Worm (Caenorhabditis elegans) whole organism, mixed stage, embryonic: ENCODE measurements around the gene Y38E10A.8.

Experiments
- M03D4.4 ChIP-seq: sonication (generic microtip); optimal IDR thresholded peaks from 2 replicates; lab custom pipeline; 2017; ENCODE audit warnings: mild to moderate bottlenecking, missing genetic modification characterization, missing compliant biosample characterization
- bed-3 ChIP-seq: fragments of 200-800 bp; sonication (Bioruptor generic); optimal IDR thresholded peaks from 3 replicates; lab custom pipeline; 2018; ENCODE audit warnings: mild to moderate bottlenecking, missing genetic modification characterization, moderate library complexity, missing compliant biosample characterization
- blmp-1 ChIP-seq: fragments of 150-350 bp; optimal IDR thresholded peaks from 2 replicates; lab custom pipeline; 2014; ENCODE audit warnings: missing biosample characterization, missing genetic modification characterization
- ceh-39 ChIP-seq: fragments of 150-350 bp; optimal IDR thresholded peaks from 2 replicates; lab custom pipeline; 2014; ENCODE audit warnings: missing biosample characterization, missing genetic modification characterization
- ceh-43 ChIP-seq: fragments of 200-800 bp; sonication (Bioruptor generic); optimal IDR thresholded peaks from 2 replicates; lab custom pipeline; 2018; ENCODE audit warnings: mild to moderate bottlenecking, missing genetic modification characterization, moderate library complexity, missing compliant biosample characterization
- ceh-83 ChIP-seq: fragments of 200-800 bp; sonication (Bioruptor generic); optimal IDR thresholded peaks from 2 replicates; lab custom pipeline; 2018; ENCODE audit warnings: mild to moderate bottlenecking, missing genetic modification characterization, missing compliant biosample characterization
- ces-1 ChIP-seq: fragments of 150-350 bp; optimal IDR thresholded peaks from 2 replicates; lab custom pipeline; 2014; ENCODE audit warnings: missing biosample characterization, missing genetic modification reagents, missing genetic modification characterization
- drap-1 ChIP-seq: fragments of 200-800 bp; sonication (Bioruptor generic); optimal IDR thresholded peaks from 3 replicates; lab custom pipeline; 2018; ENCODE audit warnings: mild to moderate bottlenecking, missing genetic modification characterization, missing compliant biosample characterization
- elt-1 ChIP-seq: sonication (generic microtip); optimal IDR thresholded peaks from 2 replicates; lab custom pipeline; 2017; ENCODE audit warnings: missing genetic modification characterization, mild to moderate bottlenecking, missing compliant biosample characterization, antibody characterized with exemption, moderate library complexity, borderline replicate concordance; ENCODE audit not compliant: insufficient read depth
- elt-3 ChIP-seq: fragments of 150-350 bp; optimal IDR thresholded peaks from 2 replicates; lab custom pipeline; 2014; ENCODE audit warnings: missing biosample characterization, missing genetic modification characterization
- hlh-1 ChIP-seq: fragments of 150-350 bp; optimal IDR thresholded peaks from 2 replicates; lab custom pipeline; 2014; ENCODE audit warnings: missing biosample characterization, missing genetic modification reagents, missing genetic modification characterization
- lin-13 ChIP-seq: fragments of 150-350 bp; optimal IDR thresholded peaks from 2 replicates; lab custom pipeline; 2014; ENCODE audit warnings: missing biosample characterization, missing genetic modification characterization
- lin-32 ChIP-seq: fragments of 200-800 bp; sonication (Bioruptor generic); optimal IDR thresholded peaks from 2 replicates; lab custom pipeline; 2018; ENCODE audit warnings: mild to moderate bottlenecking, missing genetic modification characterization, missing compliant biosample characterization
- mls-2 ChIP-seq: sonication (generic microtip); optimal IDR thresholded peaks from 2 replicates; lab custom pipeline; 2016; ENCODE audit warnings: mild to moderate bottlenecking, missing genetic modification characterization, moderate library complexity, missing compliant biosample characterization
- nhr-12 ChIP-seq: fragments of 150-350 bp; optimal IDR thresholded peaks from 2 replicates; lab custom pipeline; 2014; ENCODE audit warnings: missing biosample characterization, missing genetic modification characterization
- nhr-2 ChIP-seq: fragments of 150-350 bp; optimal IDR thresholded peaks from 2 replicates; lab custom pipeline; 2014; ENCODE audit warnings: missing biosample characterization, missing genetic modification characterization
- nhr-237 ChIP-seq: fragments of 150-350 bp; optimal IDR thresholded peaks from 2 replicates; lab custom pipeline; 2014; ENCODE audit warnings: missing biosample characterization, missing genetic modification characterization
- nhr-28 ChIP-seq: fragments of 150-350 bp; optimal IDR thresholded peaks from 2 replicates; lab custom pipeline; 2014; ENCODE audit warnings: missing biosample characterization, missing genetic modification characterization
- nhr-76 ChIP-seq: sonication (generic microtip); optimal IDR thresholded peaks from 2 replicates; lab custom pipeline; 2017; ENCODE audit warnings: missing biosample characterization, missing genetic modification characterization
- pha-4 ChIP-seq: fragments of 150-350 bp; optimal IDR thresholded peaks from 2 replicates; lab custom pipeline; 2018; ENCODE audit warnings: missing biosample characterization, missing genetic modification reagents, missing genetic modification characterization
- sem-2 ChIP-seq: fragments of 200-800 bp; sonication (Bioruptor generic); optimal IDR thresholded peaks from 2 replicates; lab custom pipeline; 2018; ENCODE audit warnings: mild to moderate bottlenecking, missing genetic modification characterization, missing compliant biosample characterization
- snpc-4 ChIP-seq: fragments of 150-350 bp; optimal IDR thresholded peaks from 2 replicates; lab custom pipeline; 2014; ENCODE audit warnings: missing biosample characterization, missing genetic modification characterization
- sptf-1 ChIP-seq: sonication (generic microtip); optimal IDR thresholded peaks from 2 replicates; lab custom pipeline; 2017; ENCODE audit warnings: mild to moderate bottlenecking, missing genetic modification characterization, moderate library complexity, missing compliant biosample characterization
- tbx-8 ChIP-seq: fragments of 200-800 bp; sonication (Bioruptor generic); optimal IDR thresholded peaks from 2 replicates; lab custom pipeline; 2018; ENCODE audit warnings: mild to moderate bottlenecking, missing genetic modification characterization, moderate library complexity, missing compliant biosample characterization
- unc-120 ChIP-seq: sonication (generic microtip); optimal IDR thresholded peaks from 2 replicates; lab custom pipeline; 2017; ENCODE audit warnings: missing genetic modification characterization, missing compliant biosample characterization; ENCODE audit not compliant: poor library complexity, severe bottlenecking
- unc-39 ChIP-seq: fragments of 150-350 bp; optimal IDR thresholded peaks from 2 replicates; lab custom pipeline; 2014; ENCODE audit warnings: missing biosample characterization, missing genetic modification characterization
- unc-62 ChIP-seq: fragments of 150-350 bp; optimal IDR thresholded peaks from 2 replicates; lab custom pipeline; 2014; ENCODE audit warnings: missing biosample characterization, missing genetic modification reagents, missing genetic modification characterization
- zip-8 ChIP-seq: fragments of 150-350 bp; optimal IDR thresholded peaks from 2 replicates; lab custom pipeline; 2014; ENCODE audit warnings: missing biosample characterization, missing genetic modification characterization
- ztf-11 ChIP-seq: fragments of 150-350 bp; optimal IDR thresholded peaks from 2 replicates; lab custom pipeline; 2014; ENCODE audit warnings: missing biosample characterization, missing genetic modification characterization

The Y38E10A.8 gene

DNA sequence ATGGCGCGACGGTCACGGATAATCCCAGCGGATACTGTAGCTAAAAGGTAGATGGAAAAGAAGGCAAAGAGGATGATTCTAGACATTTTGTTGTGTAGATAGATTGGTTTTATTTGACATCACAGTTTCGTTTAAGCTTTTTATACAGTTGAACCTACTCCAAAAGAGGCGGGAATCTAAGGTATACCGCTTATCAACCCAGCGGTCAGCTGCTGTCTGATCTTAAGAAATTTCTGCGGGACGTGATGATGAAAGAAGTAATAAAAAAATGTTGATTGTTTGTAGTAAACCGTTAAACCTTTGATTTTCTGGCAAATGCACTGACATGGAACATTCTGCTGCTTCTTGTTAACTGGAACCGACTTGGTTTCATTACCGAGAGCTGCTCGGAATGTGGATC lies 9.1 kb downstream of the Y38E10A.8 start, which contains the start of gene nspe-6:
Gene nspe-6, minus strand, starts transcription at position 101 of the 400 bp plus-strand sequence.
- TF ChIP-seq ceh-43 (no peak), ztf-11 (tag; lab: Kevin White, UChicago) (no peak), M03D4.4 (no peak), blmp-1 (no peak), pha-4 (no peak)
- TF ChIP-seq, all 35 proteins: peak for 0

DNA sequence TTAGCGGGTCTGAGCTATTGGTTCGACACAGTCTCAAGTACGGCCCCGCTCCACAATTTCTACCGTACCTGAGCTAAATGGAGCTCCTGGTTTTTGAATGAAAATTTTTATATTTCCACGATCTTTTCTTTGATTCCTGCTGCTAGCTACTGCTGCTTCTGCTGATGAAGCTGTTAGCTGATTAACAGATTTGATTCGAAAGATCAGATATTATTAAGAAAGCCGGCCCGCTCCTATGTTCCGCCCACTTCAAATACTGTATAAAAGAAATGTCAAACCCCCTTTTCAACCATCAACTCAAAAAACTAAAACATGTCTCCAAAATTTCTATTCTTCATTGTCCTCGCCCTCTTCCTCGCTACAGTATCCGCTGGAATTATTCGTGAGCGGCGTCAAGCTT lies 10.6 kb downstream of the Y38E10A.8 start, which contains the start of gene nspe-3:
Gene nspe-3, plus strand, starts transcription at position 301 of the 400 bp plus-strand sequence.
- TF ChIP-seq mls-2 (tag; lab: Kevin White, UChicago) (no peak), blmp-1 (no peak), elt-1 (tag; lab: Kevin White, UChicago) (no peak), M03D4.4 (no peak), nhr-28 (no peak), pha-4 (no peak), hlh-1 (tag; lab: Kevin White, UChicago) (no peak), zip-8 (tag; lab: Kevin White, UChicago) (no peak)
- TF ChIP-seq, all 35 proteins: peak for 0

DNA sequence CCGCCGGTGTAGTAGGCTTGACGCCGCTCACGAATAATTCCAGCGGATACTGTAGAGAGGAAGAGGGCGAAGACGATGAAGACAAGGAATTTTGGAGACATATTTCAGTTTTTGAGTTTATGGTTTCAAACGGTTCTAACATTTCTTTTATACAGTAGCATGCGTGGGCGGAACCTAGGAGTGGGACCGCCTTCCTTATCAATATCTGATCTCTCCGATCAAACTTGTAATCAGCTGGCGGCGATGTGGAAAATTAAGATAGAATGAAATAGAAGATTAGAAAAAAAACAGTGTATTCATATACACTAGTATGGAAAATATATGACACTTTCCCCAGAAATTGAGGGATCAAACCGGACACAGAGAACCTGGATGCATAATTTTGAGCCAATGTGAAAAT lies 12.3 kb downstream of the Y38E10A.8 start, which contains the start of gene nspe-2:
Gene nspe-2, minus strand, starts transcription at position 101 of the 400 bp plus-strand sequence.
- TF ChIP-seq zip-8 (tag; lab: Kevin White, UChicago) (no peak), nhr-237 (tag; lab: Kevin White, UChicago) (no peak), nhr-28 (no peak), unc-120 (tag; lab: Kevin White, UChicago) (no peak), ceh-39 (tag; lab: Kevin White, UChicago) (no peak), nhr-76 (tag; lab: Kevin White, UChicago) (no peak), snpc-4 (tag; lab: Kevin White, UChicago) (no peak), elt-3 (tag; lab: Kevin White, UChicago) (no peak), M03D4.4 (no peak), lin-32 (GFP tag; lab: Kevin White, UChicago) (no peak), drap-1 (GFP tag; lab: Kevin White, UChicago) (no peak), ces-1 (GFP tag; lab: Kevin White, UChicago) (no peak), nhr-12 (tag; lab: Kevin White, UChicago) (no peak), ztf-11 (tag; lab: Kevin White, UChicago) (no peak), unc-62 (GFP tag; lab: Kevin White, UChicago) (no peak), hlh-1 (tag; lab: Kevin White, UChicago) (no peak), unc-39 (tag; lab: Kevin White, UChicago) (no peak), pha-4 (no peak), elt-1 (tag; lab: Kevin White, UChicago) (no peak), nhr-2 (tag; lab: Kevin White, UChicago) (no peak)
- TF ChIP-seq, all 35 proteins: peak for 0

DNA sequence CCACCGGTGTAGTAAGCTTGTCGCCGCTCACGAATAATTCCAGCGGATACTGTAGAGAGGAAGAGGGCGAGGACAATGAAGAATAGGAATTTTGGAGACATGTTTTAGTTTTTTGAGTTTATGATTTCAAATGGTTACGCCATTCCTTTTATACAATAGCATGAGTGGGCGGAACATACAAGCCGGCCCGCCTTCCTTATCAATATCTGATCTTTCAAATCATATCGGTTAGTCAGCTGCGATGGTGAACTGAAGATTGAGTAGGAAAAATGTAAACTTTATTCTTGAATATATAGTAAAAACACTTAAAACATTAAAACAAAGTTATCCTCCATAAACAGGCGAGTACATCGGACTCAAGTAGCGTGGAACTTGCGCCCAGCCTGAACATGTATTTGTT lies 13.8 kb downstream of the Y38E10A.8 start, which contains the start of gene nspe-1:
Gene nspe-1, minus strand, starts transcription at position 101 of the 400 bp plus-strand sequence.
- no peak for TF ChIP-seq tbx-8 (GFP tag; lab: Kevin White, UChicago)
- TF ChIP-seq ztf-11 (tag; lab: Kevin White, UChicago): no peak

DNA sequence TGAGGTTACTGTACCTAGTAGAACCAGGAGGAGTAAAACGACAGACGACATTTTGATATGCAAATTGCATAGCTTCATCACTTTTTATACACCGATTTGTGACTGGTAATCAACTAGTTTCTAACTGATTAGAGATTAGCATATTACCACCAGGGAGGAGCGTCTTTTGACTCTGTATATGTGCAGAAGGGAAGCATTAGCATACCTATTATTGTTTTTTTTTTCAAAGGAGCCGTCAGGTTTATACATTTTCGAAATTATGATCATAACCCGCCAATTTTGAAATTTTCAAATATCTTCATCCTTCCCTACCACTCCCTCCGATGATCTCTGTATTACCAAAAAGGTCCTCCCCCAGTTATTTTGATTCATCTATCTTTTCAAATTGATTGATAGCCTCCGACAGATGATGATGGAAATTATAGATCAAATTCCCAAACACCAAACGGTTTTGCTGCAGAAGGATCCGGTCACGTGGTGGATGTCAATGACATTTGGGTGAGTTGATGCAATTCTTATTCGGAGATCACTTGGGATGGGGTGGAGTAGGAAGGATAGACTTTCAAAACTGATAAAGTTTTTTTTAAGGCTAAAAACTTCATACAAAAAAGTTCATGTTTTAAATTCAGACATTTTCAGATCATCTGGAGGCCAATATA lies 15.0 kb downstream of the Y38E10A.8 start, which contains the start of gene nspe-8:
Gene nspe-8, minus strand, starts transcription at position 51 of the 659 bp plus-strand sequence.
- no peak for TF ChIP-seq sem-2 (GFP tag; lab: Kevin White, UChicago)
- no peak for TF ChIP-seq bed-3 (GFP tag; lab: Kevin White, UChicago)
- no peak for TF ChIP-seq ceh-43
- TF ChIP-seq sptf-1 (tag; lab: Kevin White, UChicago): no peak
- no peak for TF ChIP-seq drap-1 (GFP tag; lab: Kevin White, UChicago)
- TF ChIP-seq unc-62 (GFP tag; lab: Kevin White, UChicago): no peak
- no peak for TF ChIP-seq ztf-11 (tag; lab: Kevin White, UChicago)
- no peak for TF ChIP-seq elt-1 (tag; lab: Kevin White, UChicago)
- TF ChIP-seq snpc-4 (tag; lab: Kevin White, UChicago): no peak
- no peak for TF ChIP-seq lin-13
- TF ChIP-seq nhr-12 (tag; lab: Kevin White, UChicago): no peak
- TF ChIP-seq unc-39 (tag; lab: Kevin White, UChicago): no peak
- no peak for TF ChIP-seq ceh-83 (GFP tag; lab: Kevin White, UChicago)
- TF ChIP-seq nhr-237 (tag; lab: Kevin White, UChicago): no peak
- TF ChIP-seq nhr-2 (tag; lab: Kevin White, UChicago): no peak
